Fruit fly (Drosophila melanogaster) whole organism, embryonic: ENCODE data around the gene Epp.

Experiments
- Aef1 ChIP-seq: fragments of 200-800 bp; sonication (Bioruptor generic); IDR thresholded peaks from 3 replicates; pipeline ENCODE4 v1.3.6; 2022; ENCODE audit warnings: missing biosample characterization, missing genetic modification characterization
- C15 ChIP-seq: fragments of 200-800 bp; sonication (Bioruptor generic); IDR thresholded peaks from 3 replicates; pipeline ENCODE4 v1.3.6; 2022; ENCODE audit warnings: missing biosample characterization, missing genetic modification characterization
- CG10565 ChIP-seq: fragments of 200-800 bp; sonication (Bioruptor generic); optimal IDR thresholded peaks from 3 replicates; lab custom pipeline; 2016; ENCODE audit warnings: missing biosample characterization, mild to moderate bottlenecking, missing genetic modification characterization
- CG11723 ChIP-seq: fragments of 200-800 bp; sonication (Bioruptor generic); optimal IDR thresholded peaks from 2 replicates; lab custom pipeline; 2017; ENCODE audit warnings: missing biosample characterization, mild to moderate bottlenecking, missing genetic modification characterization
- CG12299 ChIP-seq: fragments of 200-800 bp; sonication (Bioruptor generic); optimal IDR thresholded peaks from 2 replicates; lab custom pipeline; 2018; ENCODE audit warnings: missing biosample characterization, mild to moderate bottlenecking, missing genetic modification characterization
- CG12942 ChIP-seq: fragments of 200-800 bp; sonication (Bioruptor generic); optimal IDR thresholded peaks from 3 replicates; lab custom pipeline; 2016; ENCODE audit warnings: missing biosample characterization, missing genetic modification characterization
- CG14441 ChIP-seq: fragments of 200-800 bp; sonication (Bioruptor generic); IDR thresholded peaks from 2 replicates; pipeline ENCODE4 v1.3.6; 2022; ENCODE audit warnings: missing biosample characterization, missing genetic modification characterization
- CG16863 ChIP-seq: fragments of 200-800 bp; sonication (Bioruptor generic); optimal IDR thresholded peaks from 3 replicates; lab custom pipeline; 2016; ENCODE audit warnings: missing biosample characterization, missing genetic modification characterization
- CG17359 ChIP-seq: fragments of 200-800 bp; sonication (Bioruptor generic); optimal IDR thresholded peaks from 3 replicates; lab custom pipeline; 2018; ENCODE audit warnings: missing biosample characterization, mild to moderate bottlenecking, missing genetic modification characterization, moderate library complexity
- CG18262 ChIP-seq: fragments of 200-800 bp; optimal IDR thresholded peaks from 3 replicates; lab custom pipeline; 2019; ENCODE audit warnings: missing biosample characterization, mild to moderate bottlenecking, missing genetic modification characterization, moderate library complexity
- CG3838 ChIP-seq: fragments of 200-800 bp; sonication (Bioruptor generic); optimal IDR thresholded peaks from 3 replicates; lab custom pipeline; 2016; ENCODE audit warnings: missing biosample characterization, missing genetic modification characterization
- CG3995 ChIP-seq: fragments of 200-800 bp; sonication (Bioruptor generic); optimal IDR thresholded peaks from 3 replicates; lab custom pipeline; 2016; ENCODE audit warnings: missing biosample characterization, missing genetic modification characterization
- CG42726 ChIP-seq: fragments of 200-800 bp; sonication (Bioruptor generic); IDR thresholded peaks from 2 replicates; pipeline ENCODE4 v1.3.6; 2022; ENCODE audit warnings: missing biosample characterization, missing genetic modification characterization; ENCODE audit not compliant: partially characterized antibody
- CG4424 ChIP-seq: fragments of 200-800 bp; sonication (Bioruptor generic); optimal IDR thresholded peaks from 3 replicates; lab custom pipeline; 2016; ENCODE audit warnings: missing biosample characterization, missing genetic modification characterization
- CG4820 ChIP-seq: fragments of 200-800 bp; sonication (Bioruptor generic); optimal IDR thresholded peaks from 3 replicates; lab custom pipeline; 2016; ENCODE audit warnings: missing biosample characterization, missing genetic modification characterization
- CG5245 ChIP-seq: fragments of 200-800 bp; sonication (Bioruptor generic); optimal IDR thresholded peaks from 3 replicates; lab custom pipeline; 2016; ENCODE audit warnings: missing biosample characterization, missing genetic modification characterization
- CG8765 ChIP-seq: fragments of 200-800 bp; sonication (Bioruptor generic); IDR thresholded peaks from 2 replicates; pipeline ENCODE4 v1.3.6; 2022; ENCODE audit warnings: missing biosample characterization, missing genetic modification characterization
- Dad ChIP-seq: fragments of 200-800 bp; sonication (Bioruptor generic); optimal IDR thresholded peaks from 3 replicates; lab custom pipeline; 2016; ENCODE audit warnings: missing biosample characterization, missing genetic modification characterization
- Dfd ChIP-seq, 2 experiments: fragments of >200 bp; optimal IDR thresholded peaks; 2 replicates each; lab custom pipeline; 2017; ENCODE audit warnings: missing biosample characterization in 2 of 2, missing genetic modification characterization in 2 of 2
- Eip74EF ChIP-seq, 2 experiments: fragments of 200-800 bp in 1 of 2; fragments of >200 bp in 1 of 2; sonication (Bioruptor generic) in 1 of 2; optimal IDR thresholded peaks; 2 replicates each; lab custom pipeline; 2017 to 2019; ENCODE audit warnings: missing biosample characterization in 2 of 2, missing genetic modification characterization in 2 of 2, mild to moderate bottlenecking in 1 of 2, moderate library complexity in 1 of 2
- H15 ChIP-seq: fragments of 200-800 bp; sonication (Bioruptor generic); IDR thresholded peaks from 3 replicates; pipeline ENCODE4 v1.3.6; 2022; ENCODE audit warnings: missing biosample characterization, missing genetic modification characterization
- Hr3 ChIP-seq: fragments of 200-800 bp; sonication (Bioruptor generic); optimal IDR thresholded peaks from 3 replicates; lab custom pipeline; 2016; ENCODE audit warnings: missing biosample characterization, missing genetic modification characterization
- Hr51 ChIP-seq, 2 experiments: fragments of 200-800 bp; sonication (Bioruptor generic); optimal IDR thresholded peaks; 2 replicates in 1 of 2; 3 replicates in 1 of 2; lab custom pipeline; 2016 to 2018; ENCODE audit warnings: missing biosample characterization in 2 of 2, missing genetic modification characterization in 2 of 2, mild to moderate bottlenecking in 1 of 2, moderate library complexity in 1 of 2
- Kr ChIP-seq: fragments of 200-800 bp; sonication (Bioruptor generic); optimal IDR thresholded peaks from 2 replicates; lab custom pipeline; 2017; ENCODE audit warnings: missing biosample characterization, mild to moderate bottlenecking, missing genetic modification characterization
- NC2α ChIP-seq: fragments of 200-800 bp; sonication (Bioruptor generic); optimal IDR thresholded peaks from 2 replicates; lab custom pipeline; 2016; ENCODE audit warnings: missing biosample characterization, missing genetic modification characterization
- Neu2 ChIP-seq: fragments of 200-800 bp; sonication (Bioruptor generic); optimal IDR thresholded peaks from 3 replicates; lab custom pipeline; 2016; ENCODE audit warnings: missing biosample characterization, missing genetic modification characterization, borderline replicate concordance
- Nf-YB ChIP-seq: fragments of 200-800 bp; sonication (Bioruptor generic); optimal IDR thresholded peaks from 3 replicates; lab custom pipeline; 2019; ENCODE audit warnings: missing biosample characterization, mild to moderate bottlenecking, missing genetic modification characterization, moderate library complexity
- NfI ChIP-seq: fragments of 200-800 bp; sonication (Bioruptor generic); optimal IDR thresholded peaks from 3 replicates; lab custom pipeline; 2018; ENCODE audit warnings: missing biosample characterization, mild to moderate bottlenecking, missing genetic modification characterization, moderate library complexity
- Side ChIP-seq: fragments of 200-800 bp; sonication (Bioruptor generic); optimal IDR thresholded peaks from 2 replicates; lab custom pipeline; 2016; ENCODE audit warnings: missing biosample characterization, missing genetic modification characterization
- Sin3A ChIP-seq: fragments of >200 bp; optimal IDR thresholded peaks from 2 replicates; lab custom pipeline; 2018
- ase ChIP-seq: fragments of 200-800 bp; sonication (Bioruptor generic); IDR thresholded peaks from 3 replicates; pipeline ENCODE4 v1.3.6; 2022; ENCODE audit warnings: missing biosample characterization, missing genetic modification characterization
- bab2 ChIP-seq: fragments of 200-800 bp; sonication (Bioruptor generic); optimal IDR thresholded peaks from 2 replicates; lab custom pipeline; 2016; ENCODE audit warnings: missing biosample characterization, missing genetic modification characterization
- bigmax ChIP-seq: fragments of 200-800 bp; sonication (Bioruptor generic); optimal IDR thresholded peaks from 2 replicates; lab custom pipeline; 2018; ENCODE audit warnings: missing biosample characterization, mild to moderate bottlenecking, missing genetic modification characterization
- bowl ChIP-seq: fragments of 200-800 bp; sonication (Bioruptor generic); IDR thresholded peaks from 2 replicates; pipeline ENCODE4 v1.3.6; 2022; ENCODE audit warnings: missing biosample characterization, missing genetic modification characterization
- chinmo ChIP-seq: fragments of 200-800 bp; sonication (Bioruptor generic); IDR thresholded peaks from 4 replicates; pipeline ENCODE4 v1.3.6; 2022; ENCODE audit warnings: missing biosample characterization, missing genetic modification characterization; ENCODE audit not compliant: partially characterized antibody
- chm ChIP-seq: fragments of 200-800 bp; sonication (Bioruptor generic); IDR thresholded peaks from 2 replicates; pipeline ENCODE4 v1.3.6; 2022; ENCODE audit warnings: missing biosample characterization, missing genetic modification characterization
- cwo ChIP-seq: fragments of 200-800 bp; sonication (Bioruptor generic); optimal IDR thresholded peaks from 3 replicates; lab custom pipeline; 2017; ENCODE audit warnings: missing biosample characterization, missing genetic modification characterization, mild to moderate bottlenecking, moderate library complexity, missing genetic modification reagents
- hb ChIP-seq: fragments of 200-800 bp; sonication (Bioruptor generic); IDR thresholded peaks from 3 replicates; pipeline ENCODE4 v1.3.6; 2022; ENCODE audit warnings: missing biosample characterization, missing genetic modification characterization; ENCODE audit not compliant: partially characterized antibody
- hkb ChIP-seq, 2 experiments: fragments of 200-800 bp in 1 of 2; fragments of >200 bp in 1 of 2; sonication (Bioruptor generic) in 1 of 2; IDR thresholded peaks in 1 of 2; optimal IDR thresholded peaks in 1 of 2; 2 replicates each; pipeline versions ENCODE4 v1.3.6 to Lab custom; 2017 to 2022; ENCODE audit warnings: missing biosample characterization in 1 of 2, missing genetic modification characterization in 1 of 2
- hth ChIP-seq: fragments of >200 bp; optimal IDR thresholded peaks from 2 replicates; lab custom pipeline; 2017; ENCODE audit warnings: inconsistent platforms
- kah ChIP-seq: fragments of 200-800 bp; sonication (Bioruptor generic); optimal IDR thresholded peaks from 2 replicates; lab custom pipeline; 2018; ENCODE audit warnings: missing biosample characterization, mild to moderate bottlenecking, missing genetic modification characterization
- lbe ChIP-seq: fragments of 200-800 bp; sonication (Bioruptor generic); optimal IDR thresholded peaks from 2 replicates; lab custom pipeline; 2016; ENCODE audit warnings: missing biosample characterization, mild to moderate bottlenecking, missing genetic modification characterization
- lilli ChIP-seq: fragments of 200-800 bp; sonication (Bioruptor generic); optimal IDR thresholded peaks from 3 replicates; lab custom pipeline; 2016; ENCODE audit warnings: missing biosample characterization, missing genetic modification characterization
- odd ChIP-seq: fragments of 200-800 bp; sonication (Bioruptor generic); optimal IDR thresholded peaks from 2 replicates; lab custom pipeline; 2017; ENCODE audit warnings: missing biosample characterization, mild to moderate bottlenecking, missing genetic modification characterization
- pb ChIP-seq: fragments of 200-800 bp; sonication (Bioruptor generic); optimal IDR thresholded peaks from 3 replicates; lab custom pipeline; 2016; ENCODE audit warnings: missing biosample characterization, missing genetic modification characterization
- peb ChIP-seq: fragments of 200-800 bp; sonication (Bioruptor generic); IDR thresholded peaks from 2 replicates; pipeline ENCODE4 v1.3.6; 2022; ENCODE audit warnings: missing biosample characterization, missing genetic modification characterization
- pho ChIP-seq: fragments of 200-800 bp; sonication (Bioruptor generic); optimal IDR thresholded peaks from 2 replicates; lab custom pipeline; 2016; ENCODE audit warnings: missing biosample characterization, missing genetic modification characterization
- sd ChIP-seq: fragments of 200-800 bp; sonication (Bioruptor generic); optimal IDR thresholded peaks from 3 replicates; lab custom pipeline; 2018; ENCODE audit warnings: missing biosample characterization, mild to moderate bottlenecking, missing genetic modification characterization, moderate library complexity
- slbo ChIP-seq: fragments of 200-800 bp; sonication (Bioruptor generic); IDR thresholded peaks from 2 replicates; pipeline ENCODE4 v1.3.6; 2022; ENCODE audit warnings: missing biosample characterization, missing genetic modification characterization
- so ChIP-seq: fragments of 200-800 bp; sonication (Bioruptor generic); IDR thresholded peaks from 3 replicates; pipeline ENCODE4 v1.3.6; 2022; ENCODE audit warnings: missing biosample characterization, missing genetic modification characterization
- trem ChIP-seq: fragments of 200-800 bp; optimal IDR thresholded peaks from 3 replicates; lab custom pipeline; 2019; ENCODE audit warnings: missing biosample characterization, mild to moderate bottlenecking, missing genetic modification characterization, moderate library complexity

Gene Epp

DNA sequence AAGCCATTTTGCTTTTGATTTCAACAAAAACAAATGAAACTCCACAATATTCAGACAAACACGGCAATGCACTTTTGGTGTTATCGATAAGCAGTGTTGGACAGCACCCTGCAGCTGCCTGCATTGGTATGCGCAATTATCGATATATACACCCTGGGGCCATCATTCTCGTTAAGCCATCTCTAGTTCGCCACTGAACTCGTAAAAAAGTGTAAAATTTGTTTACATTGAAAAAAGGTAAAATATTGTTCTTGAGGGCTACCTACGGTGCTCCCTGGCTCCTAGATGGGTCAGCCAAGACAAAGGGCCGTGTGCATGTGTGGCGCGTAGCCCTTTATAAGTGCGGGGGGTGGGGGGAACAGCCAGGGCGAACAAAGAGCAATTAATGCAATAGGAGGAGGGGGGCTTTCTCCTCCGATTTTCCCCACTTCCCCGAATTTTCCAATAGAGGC is 6.2 kb downstream of the Epp start, which contains the start of the genes CG13603 and CG5902 (continued):
- TF ChIP-seq Eip74EF (GFP tag; optimal IDR thresholded peaks at IDR 0.05; lab: Kevin White, UChicago) (no peak), Kr (GFP tag; lab: Kevin White, UChicago) (no peak), Neu2 (no peak), pb (GFP tag; lab: Kevin White, UChicago) (peak; percentile 40), kah (GFP tag; lab: Kevin White, UChicago) (no peak), CG17359 (peak; percentile 36), trem (tag; lab: Kevin White, UChicago) (peak; percentile 34), so (GFP tag; lab: Robert Waterston, UW) (no peak), ase (GFP tag; lab: Robert Waterston, UW) (no peak), bab2 (GFP tag; lab: Kevin White, UChicago) (peak; percentile 26), CG16863 (peak; percentile 41), Dad (GFP tag; lab: Kevin White, UChicago) (peak; percentile 40), Dfd (GFP tag; optimal IDR thresholded peaks at IDR 0.05; lab: Kevin White, UChicago) (no peak), slbo (GFP tag; lab: Robert Waterston, UW) (peak; percentile 59; the same call in 1 of the 2 replicates), odd (GFP tag; lab: Kevin White, UChicago) (peak; percentile 25), CG14441 (GFP tag; lab: Robert Waterston, UW) (peak; percentile 30; the same call in 1 of the 2 replicates), CG8765 (GFP tag; lab: Robert Waterston, UW) (no peak), hb (GFP tag; lab: Robert Waterston, UW) (peak; percentile 77), chinmo (GFP tag; lab: Robert Waterston, UW) (peak; percentile 98), lbe (GFP tag; lab: Kevin White, UChicago) (no peak), NfI (no peak), H15 (GFP tag; lab: Robert Waterston, UW) (no peak), hth (lab: Kevin White, UChicago) (no peak), sd (tag; lab: Kevin White, UChicago) (peak; percentile 100), CG11723 (GFP tag; lab: Kevin White, UChicago) (no peak), Side (peak; percentile 73), chm (GFP tag; lab: Robert Waterston, UW) (0 out of 2 replicates have a peak, but pooled peaks have one; percentile 43), peb (GFP tag; lab: Robert Waterston, UW) (0 out of 2 replicates have a peak, but pooled peaks have one; percentile 8), CG12299 (tag; lab: Kevin White, UChicago) (peak; percentile 50), CG4424 (GFP tag; lab: Kevin White, UChicago) (peak; percentile 57), bigmax (GFP tag; lab: Kevin White, UChicago) (no peak), CG3995 (GFP tag; lab: Kevin White, UChicago) (no peak), Nf-YB (GFP tag; lab: Kevin White, UChicago) (no peak), Hr3 (GFP tag; lab: Kevin White, UChicago) (peak; percentile 4), CG18262 (tag; lab: Kevin White, UChicago) (peak; percentile 16), CG3838 (no peak), CG5245 (GFP tag; lab: Kevin White, UChicago) (peak; percentile 26), Aef1 (GFP tag; lab: Robert Waterston, UW) (peak; percentile 13; the same call in 2 of the 3 replicates), cwo (no peak), CG12942 (GFP tag; lab: Kevin White, UChicago) (peak; percentile 39), lilli (GFP tag; lab: Kevin White, UChicago) (peak; percentile 69), pho (GFP tag; lab: Kevin White, UChicago) (peak; percentile 52), NC2α (GFP tag; lab: Kevin White, UChicago) (no peak), CG42726 (GFP tag; lab: Robert Waterston, UW) (peak; percentile 72; the same call in 1 of the 2 replicates), hkb (optimal IDR thresholded peaks at IDR 0.05; lab: Kevin White, UChicago) (no peak), hkb (GFP tag; IDR thresholded peaks at IDR 0.05; lab: Robert Waterston, UW) (0 out of 2 replicates have a peak, but pooled peaks have one; percentile 38), C15 (GFP tag; lab: Robert Waterston, UW) (no peak), bowl (no peak), CG10565 (GFP tag; lab: Kevin White, UChicago) (no peak), CG4820 (peak; percentile 18), Hr51 (GFP tag; optimal IDR thresholded peaks at IDR 0.05; lab: Kevin White, UChicago) (peak in 1 of 2 experiments; percentile 50), Sin3A (lab: Kevin White, UChicago) (peak; percentile 72)
